Worm (Caenorhabditis elegans): ENCODE measurements around the gene F53F8.5.

DNA sequence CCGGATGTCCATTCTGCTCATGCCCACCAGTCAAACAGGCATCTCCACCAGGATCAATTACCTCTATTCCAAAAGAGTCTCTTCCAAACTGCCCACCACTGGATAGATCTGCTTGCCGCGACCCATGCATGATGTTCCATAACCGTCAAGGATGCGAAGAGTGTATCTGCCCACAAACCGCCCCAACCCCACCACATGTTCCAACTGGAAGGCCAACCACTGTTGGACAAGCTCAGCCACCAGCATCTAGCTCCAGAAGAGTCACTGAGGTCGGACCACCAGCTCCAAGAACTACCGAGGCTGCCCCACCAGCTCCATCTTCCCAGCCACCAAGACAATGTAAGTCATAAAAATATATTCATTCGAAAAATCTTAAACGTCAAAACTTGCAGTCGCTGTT, 33.2 kb downstream of the F53F8.5 start:
- TF ChIP-seq flt-1 (GFP tag; IDR thresholded peaks at IDR 0.05) (no peak), ceh-36 (tag; optimal IDR thresholded peaks at IDR 0.05) (no peak), sea-1 (GFP tag; conservative IDR thresholded peaks at IDR 0.05) (no peak), F13C5.2 (tag; optimal IDR thresholded peaks at IDR 0.05) (no peak), hmg-4 (GFP tag; optimal IDR thresholded peaks at IDR 0.05) (no peak)
